Worm (Caenorhabditis elegans): ENCODE measurements around the gene C37H5.5.

C37H5.5 gene

DNA sequence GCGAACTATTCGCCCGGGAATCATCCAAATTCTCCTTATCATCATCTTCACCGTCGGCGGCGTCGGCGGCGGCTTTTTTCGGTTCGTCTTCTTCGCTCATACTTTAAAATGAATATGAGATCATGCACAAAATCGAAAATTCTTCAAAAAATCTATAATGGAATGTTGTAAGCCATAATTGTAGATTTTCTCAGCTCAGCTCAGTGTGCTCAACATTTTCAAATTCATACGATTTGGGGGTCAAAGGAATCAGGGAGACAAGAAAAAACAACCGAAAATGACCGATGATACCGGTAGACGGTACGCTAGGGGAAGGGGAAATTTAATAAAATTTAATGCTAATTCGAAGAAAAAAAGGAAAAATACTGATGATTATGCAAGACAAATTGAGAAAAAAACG lies 8.6 kb upstream of the C37H5.5 start, which contains the start of gene ccep-97:
TSS of gene ccep-97 (minus strand) at position 101 of the 400 bp plus-strand sequence.
- TF ChIP-seq unc-62 (GFP tag; optimal IDR thresholded peaks at IDR 0.05), result no peak

DNA sequence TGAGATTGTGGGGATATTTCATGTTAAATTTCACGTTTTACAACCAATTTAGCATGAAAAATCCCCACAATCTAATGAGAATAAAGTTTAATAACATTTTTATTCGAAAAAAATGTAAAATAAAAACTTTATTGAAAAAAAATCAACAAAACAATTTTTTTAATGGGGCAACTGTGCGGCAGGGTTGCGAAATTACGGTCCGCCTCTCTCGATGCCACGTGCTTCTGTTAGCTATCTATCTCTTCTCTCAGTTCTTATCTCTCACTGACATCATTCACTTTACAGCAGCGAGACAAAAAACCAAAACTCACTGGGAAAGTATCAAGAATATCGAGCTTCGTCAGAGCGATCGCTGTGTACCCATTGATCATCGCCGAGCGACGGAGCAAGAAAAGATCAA lies 6.6 kb upstream of the C37H5.5 start:
- TF ChIP-seq unc-62 (GFP tag; optimal IDR thresholded peaks at IDR 0.05), result no peak

DNA sequence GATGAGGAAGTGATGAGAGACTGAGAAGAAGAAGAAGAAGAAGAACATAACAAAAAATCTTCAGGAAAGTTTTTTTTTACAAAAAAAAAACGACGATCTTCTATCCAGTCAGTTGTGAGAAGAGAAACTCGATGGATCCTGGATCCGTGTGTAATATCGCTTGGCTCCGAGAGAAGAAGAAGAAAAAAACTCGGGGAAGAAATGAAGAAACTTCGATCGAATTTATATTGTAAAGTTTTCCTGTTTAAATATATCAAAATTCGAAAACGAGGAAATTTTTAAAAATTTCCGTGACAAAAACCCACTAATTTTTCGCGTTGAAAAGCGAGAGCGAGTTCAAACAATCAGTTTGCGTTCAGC lies 3.9 kb upstream of the C37H5.5 start, which contains the start of gene adss-1:
TSS of gene adss-1 (minus strand) at position 101 of the 360 bp plus-strand sequence.
- no peak for TF ChIP-seq unc-62 (GFP tag; optimal IDR thresholded peaks at IDR 0.05)

DNA sequence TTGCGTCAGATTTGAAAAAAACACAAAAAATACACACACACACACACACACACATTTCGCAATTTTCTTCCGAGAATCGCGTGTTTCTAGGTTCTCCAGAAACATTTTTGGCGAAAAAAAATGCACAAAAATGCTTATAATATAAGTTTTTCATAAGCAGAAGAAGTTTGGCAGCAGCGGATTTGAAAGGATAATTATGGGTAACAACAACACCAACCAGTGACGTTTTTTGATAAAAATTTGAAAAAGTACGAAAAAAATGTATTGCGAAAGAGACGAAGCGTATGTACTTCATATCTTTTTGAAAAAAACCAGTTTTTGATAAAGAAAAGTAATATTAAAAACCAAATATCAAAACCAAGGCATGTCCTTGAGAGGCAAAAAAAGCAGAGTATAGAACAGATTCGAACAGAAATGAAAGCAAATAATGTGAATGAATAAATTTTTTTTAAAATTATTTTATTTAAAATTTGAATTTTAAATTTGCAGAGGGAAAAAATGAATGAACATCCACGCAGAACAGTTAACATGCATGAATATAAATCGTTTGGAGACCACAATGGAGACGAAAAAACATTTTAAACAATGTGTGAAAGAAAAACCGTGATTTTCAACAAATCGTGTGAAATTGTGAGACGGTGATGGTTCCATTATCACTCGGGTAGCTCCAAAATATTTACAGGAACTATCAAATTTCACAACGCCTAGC lies 3.3 kb upstream of the C37H5.5 start:
- TF ChIP-seq unc-62 (GFP tag; optimal IDR thresholded peaks at IDR 0.05), result no peak

DNA sequence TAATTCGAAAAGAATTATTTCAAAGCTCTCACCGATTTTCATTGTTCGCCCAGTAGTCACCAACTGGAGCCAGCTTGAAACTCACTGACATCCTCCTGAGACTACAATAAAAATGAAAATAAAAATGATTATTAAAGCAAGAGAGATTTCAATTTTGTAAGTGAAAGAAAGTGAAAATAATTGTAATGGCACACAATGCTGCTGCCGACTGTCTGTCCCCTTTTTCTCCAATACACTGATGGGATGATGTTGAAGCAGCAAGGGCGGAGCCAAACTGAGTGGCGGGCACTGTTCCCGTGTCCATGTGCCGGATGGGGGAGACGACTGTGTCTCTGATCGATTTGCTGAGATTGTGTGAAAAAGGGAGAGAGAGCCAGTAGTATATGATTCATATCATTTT lies 7.1 kb downstream of the C37H5.5 start, which contains the start of gene C37H5.14:
TSS of gene C37H5.14 (minus strand) at position 101 of the 400 bp plus-strand sequence.
- no peak for TF ChIP-seq unc-62 (GFP tag; optimal IDR thresholded peaks at IDR 0.05)

DNA sequence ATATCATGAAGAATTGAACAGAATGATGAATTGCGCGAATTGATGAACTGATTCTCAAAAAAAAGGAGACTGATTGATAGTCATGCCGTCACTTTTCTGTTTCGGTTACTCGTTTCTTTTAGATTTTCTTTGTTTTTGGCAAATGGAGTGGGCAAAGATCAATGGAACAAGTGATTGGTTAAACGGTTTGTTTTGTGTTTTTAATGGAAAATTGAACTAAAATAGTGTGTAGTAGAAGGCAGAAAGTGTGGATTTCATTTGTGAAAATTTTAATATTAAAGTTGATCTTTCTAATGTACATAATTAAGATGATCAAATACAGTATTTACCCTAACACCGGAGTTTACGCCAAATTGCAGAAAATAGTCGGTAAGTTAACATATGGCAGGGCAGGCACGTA lies 12.8 kb downstream of the C37H5.5 start, which contains the start of gene nas-9:
TSS of gene nas-9 (minus strand) at position 101 of the 400 bp plus-strand sequence.
- TF ChIP-seq unc-62 (GFP tag; optimal IDR thresholded peaks at IDR 0.05), result no peak

DNA sequence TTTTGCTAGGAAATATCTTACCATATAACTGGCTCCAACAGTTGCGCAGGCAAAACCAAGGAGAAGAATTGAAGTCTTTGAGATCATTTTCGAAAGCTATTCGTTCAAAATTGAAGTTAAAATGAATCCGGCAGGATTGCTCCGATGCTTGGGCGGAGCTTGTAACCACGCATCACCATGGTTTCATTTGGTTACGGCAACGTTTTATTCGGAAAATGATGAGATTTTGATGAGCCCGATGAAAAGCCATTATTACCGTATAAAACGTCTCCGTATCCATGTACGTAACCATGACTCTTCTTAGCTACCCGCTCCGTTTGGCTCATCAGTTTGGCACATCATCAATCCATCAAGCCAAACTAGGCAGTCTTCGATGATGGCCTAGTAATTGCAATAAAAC lies 14.0 kb downstream of the C37H5.5 start, which contains the start of gene cwp-1:
TSS of gene cwp-1 (minus strand) at position 101 of the 400 bp plus-strand sequence.
- TF ChIP-seq unc-62 (GFP tag; optimal IDR thresholded peaks at IDR 0.05), result no peak

DNA sequence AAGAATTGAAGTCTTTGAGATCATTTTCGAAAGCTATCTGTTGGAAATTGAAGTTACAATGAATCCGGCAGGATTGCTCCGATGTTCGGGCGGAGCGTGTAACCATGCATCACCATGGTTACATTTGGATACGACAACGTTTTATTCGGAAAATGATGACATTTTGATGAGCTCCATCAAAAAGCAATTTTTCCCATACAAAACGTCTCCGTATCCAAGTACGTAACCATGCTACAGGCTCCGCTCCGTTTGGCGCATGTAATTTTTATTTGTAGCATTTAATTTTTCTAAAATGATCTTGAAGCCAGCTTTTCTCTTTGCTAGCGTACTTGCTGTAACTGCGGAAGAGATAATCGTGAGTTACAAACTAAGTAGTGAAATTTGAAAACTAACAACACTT lies 15.4 kb downstream of the C37H5.5 start, which contains the start of the genes cwp-2 and cwp-3:
TSS of gene cwp-2 (minus strand) at position 101 of the 400 bp plus-strand sequence.
TSS of gene cwp-3 (plus strand) at position 293 of the 400 bp plus-strand sequence.
- no peak for TF ChIP-seq unc-62 (GFP tag; optimal IDR thresholded peaks at IDR 0.05)

DNA sequence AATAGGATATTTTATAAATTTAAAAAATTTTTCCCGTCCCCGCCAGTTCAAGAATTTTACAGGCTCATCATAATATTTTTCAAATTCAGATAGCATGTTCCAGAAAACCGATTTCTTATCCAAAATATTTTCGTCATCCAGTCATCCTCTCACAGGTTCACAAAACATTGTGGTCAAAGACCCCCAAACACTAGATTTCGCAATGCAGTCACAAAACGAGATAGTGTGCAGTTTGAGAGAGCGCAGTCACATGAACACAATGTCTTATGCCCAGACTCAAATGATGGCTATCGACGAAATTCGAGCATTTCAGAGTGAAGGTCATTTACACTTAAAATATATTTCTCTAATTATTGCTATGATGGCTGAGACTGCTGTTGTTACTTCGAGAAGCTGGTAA lies 17.4 kb downstream of the C37H5.5 start, which contains the start of gene abhd-5.2:
TSS of gene abhd-5.2 (plus strand) at position 95 of the 400 bp plus-strand sequence.
- TF ChIP-seq unc-62 (GFP tag; optimal IDR thresholded peaks at IDR 0.05), result no peak

DNA sequence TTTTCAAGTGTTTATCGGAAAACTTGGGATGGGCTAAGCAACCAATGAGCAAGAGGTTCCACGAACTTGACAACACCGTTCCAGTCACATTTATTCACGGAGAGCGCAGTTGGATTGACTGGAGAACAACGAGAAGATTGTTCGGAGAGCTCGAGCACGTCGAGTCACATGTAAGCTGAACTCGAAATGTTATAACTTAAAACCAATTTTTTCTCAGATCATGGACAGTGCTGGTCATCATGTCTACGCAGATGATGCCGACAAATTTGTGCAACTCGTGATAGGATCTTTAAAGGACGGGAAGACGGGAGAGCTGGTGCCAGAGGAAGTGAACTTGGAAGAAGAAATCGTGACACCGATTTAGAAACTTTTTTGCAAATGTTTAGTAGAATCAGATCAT lies 19.3 kb downstream of the C37H5.5 start:
- TF ChIP-seq unc-62 (GFP tag; optimal IDR thresholded peaks at IDR 0.05), result no peak

DNA sequence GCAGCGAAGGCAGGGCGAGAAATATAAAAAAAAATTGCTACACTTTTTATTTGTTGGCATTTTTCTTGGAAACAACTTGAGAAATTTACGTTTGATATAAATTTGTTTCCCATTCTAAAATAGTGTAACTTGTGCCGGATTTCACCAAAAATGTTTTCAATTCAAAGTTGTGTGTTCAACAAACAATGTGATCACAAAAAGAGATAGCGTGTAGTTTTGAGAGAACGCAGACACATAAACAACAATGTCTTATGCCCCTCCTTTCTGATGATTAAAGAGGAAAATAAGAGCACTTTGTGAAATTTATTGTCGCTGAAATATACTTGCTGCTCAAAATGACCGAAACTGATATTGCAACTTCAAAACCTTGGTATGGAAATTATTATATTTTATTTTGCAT lies 20.3 kb downstream of the C37H5.5 start, which contains the start of gene abhd-5.1:
TSS of gene abhd-5.1 (plus strand) at position 230 of the 400 bp plus-strand sequence.
- TF ChIP-seq unc-62 (GFP tag; optimal IDR thresholded peaks at IDR 0.05), result no peak

DNA sequence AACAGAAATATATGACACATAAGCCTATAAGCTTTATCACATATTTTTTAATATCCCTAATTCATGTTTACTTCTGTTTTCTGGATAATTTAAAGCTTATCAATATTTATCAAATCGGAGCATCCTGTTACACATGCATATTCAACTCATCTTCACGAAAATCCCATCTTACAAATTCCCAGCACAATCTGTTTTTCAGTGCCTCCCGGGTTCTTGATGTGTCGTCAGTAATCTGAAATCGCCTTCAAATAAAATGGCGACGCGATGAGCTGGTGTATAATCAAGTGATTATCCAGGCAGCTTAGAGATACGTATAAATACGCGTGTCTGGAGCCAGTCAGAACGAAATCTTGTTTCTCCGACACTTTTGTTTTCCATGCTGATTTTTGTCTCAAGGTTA lies 23.3 kb downstream of the C37H5.5 start:
- no peak for TF ChIP-seq unc-62 (GFP tag; optimal IDR thresholded peaks at IDR 0.05)

DNA sequence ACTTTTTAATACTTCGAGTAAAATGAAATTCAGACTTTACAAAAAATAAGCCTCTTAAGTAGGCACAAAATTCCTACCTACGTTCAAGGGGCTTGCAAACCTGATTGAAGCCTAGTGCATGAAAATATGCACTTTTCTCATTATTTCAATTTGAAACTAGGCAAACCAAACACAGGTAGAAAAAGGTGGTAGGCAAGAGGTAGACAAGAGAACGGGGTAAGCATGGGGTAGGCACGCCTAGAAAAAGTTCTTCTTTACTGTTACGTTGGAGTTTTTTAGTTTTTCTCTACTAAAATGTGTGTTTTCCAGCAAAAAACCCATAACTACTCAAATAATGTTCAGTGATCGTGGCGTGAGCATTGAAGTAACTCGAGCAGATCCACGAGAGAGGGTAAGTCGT lies 24.0 kb downstream of the C37H5.5 start, which contains the start of gene nex-4:
TSS of gene nex-4 (plus strand) at position 301 of the 400 bp plus-strand sequence.
- no peak for TF ChIP-seq unc-62 (GFP tag; optimal IDR thresholded peaks at IDR 0.05)

DNA sequence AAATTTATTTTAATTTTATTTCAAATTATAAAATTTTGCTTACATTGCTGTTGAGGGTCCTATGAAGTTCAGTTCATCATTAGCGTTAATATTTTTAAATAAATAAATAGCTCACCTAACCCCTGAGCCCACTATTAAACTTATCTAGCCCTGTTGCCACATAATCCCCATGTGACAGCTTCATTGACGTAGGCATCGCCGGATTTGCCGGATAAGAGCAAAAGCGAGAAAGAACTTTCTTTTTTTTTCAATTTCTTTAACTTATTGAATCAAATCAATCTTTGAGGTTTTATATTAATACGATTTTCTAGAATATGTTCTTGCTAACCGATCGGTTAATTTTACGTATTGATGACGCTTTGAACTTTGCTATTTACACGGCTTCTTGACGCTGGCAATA lies 24.8 kb downstream of the C37H5.5 start:
- no peak for TF ChIP-seq unc-62 (GFP tag; optimal IDR thresholded peaks at IDR 0.05)

DNA sequence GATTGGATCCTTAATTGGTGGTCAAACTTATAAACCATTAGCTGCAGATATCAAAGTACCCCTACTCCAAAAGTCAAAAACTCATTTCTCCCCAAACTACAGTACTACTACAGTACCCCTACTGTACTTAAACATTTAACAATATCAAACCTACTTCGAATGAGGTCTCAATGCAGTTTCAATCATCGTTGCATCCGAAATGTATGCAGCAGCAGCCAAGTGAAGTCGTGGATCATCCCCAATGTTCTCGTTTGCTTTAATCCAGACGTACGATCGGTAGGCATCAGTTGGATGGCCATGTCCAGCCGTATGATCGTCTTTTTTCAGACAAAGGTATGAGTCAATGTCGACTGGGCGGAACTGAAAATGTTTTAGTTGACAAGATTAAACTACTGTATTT lies 30.4 kb downstream of the C37H5.5 start:
- TF ChIP-seq unc-62 (GFP tag; optimal IDR thresholded peaks at IDR 0.05), result no peak

DNA sequence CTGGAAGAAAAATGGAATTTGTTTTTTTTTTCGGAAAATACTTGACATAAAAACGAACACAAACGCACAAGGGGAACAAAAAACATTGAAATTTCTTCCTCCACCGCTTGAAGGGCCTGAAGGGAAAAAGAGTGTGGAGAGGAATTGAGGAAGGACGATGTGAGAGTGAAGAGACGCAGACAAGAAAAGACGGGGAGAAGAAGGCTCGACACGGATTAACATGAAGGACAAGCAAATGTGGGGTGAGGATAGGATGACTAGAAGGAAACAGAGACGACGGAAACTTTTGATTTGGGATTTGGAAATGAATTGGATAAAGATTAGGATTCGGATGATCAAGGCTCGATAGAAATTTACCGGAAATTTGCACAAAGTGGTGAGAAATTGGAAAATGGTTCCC lies 33.4 kb downstream of the C37H5.5 start:
- TF ChIP-seq unc-62 (GFP tag; optimal IDR thresholded peaks at IDR 0.05), result no peak

DNA sequence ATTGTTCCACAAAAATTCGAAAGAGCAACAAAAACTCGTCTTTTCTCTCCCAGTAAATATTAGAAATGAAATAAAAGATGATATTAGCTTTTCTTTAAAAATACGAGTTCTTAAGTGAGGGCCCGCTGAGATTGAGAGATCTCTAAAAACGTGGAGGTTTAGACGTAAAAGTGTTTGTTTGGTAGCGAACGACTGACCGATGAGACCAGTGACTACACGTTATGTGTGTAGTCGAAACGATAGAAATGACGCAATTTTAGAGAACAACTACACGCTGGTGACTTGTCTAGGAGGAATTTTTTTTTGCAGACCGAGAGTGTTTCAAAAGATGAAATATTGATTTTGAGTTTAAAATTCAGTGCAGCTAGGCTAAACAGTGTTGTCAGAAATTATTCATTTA lies 35.6 kb downstream of the C37H5.5 start, which contains the start of gene C37H5.13:
TSS of gene C37H5.13 (minus strand) at position 229 of the 400 bp plus-strand sequence.
- no peak for TF ChIP-seq unc-62 (GFP tag; optimal IDR thresholded peaks at IDR 0.05)
